Fruit fly (Drosophila melanogaster) whole organism, embryonic: ENCODE measurements around the gene IKKepsilon.

ENCODE experiments used
- CG3838 ChIP-seq: fragments of 200-800 bp; sonication (Bioruptor generic); optimal IDR thresholded peaks from 3 replicates; lab custom pipeline; 2016; ENCODE audit warnings: missing biosample characterization, missing genetic modification characterization
- ara ChIP-seq: fragments of 200-800 bp; sonication (Bioruptor generic); IDR thresholded peaks from 2 replicates; pipeline ENCODE4 v1.3.6; 2022; ENCODE audit warnings: missing biosample characterization, missing genetic modification characterization
- sd ChIP-seq: fragments of 200-800 bp; sonication (Bioruptor generic); optimal IDR thresholded peaks from 3 replicates; lab custom pipeline; 2018; ENCODE audit warnings: missing biosample characterization, mild to moderate bottlenecking, missing genetic modification characterization, moderate library complexity

- TF ChIP-seq ara (GFP tag; lab: Robert Waterston, UW) = no peak
- TF ChIP-seq CG3838 = no peak
- TF ChIP-seq sd = no peak
Measured at dm6 chr2L:20705869-20706368, 30.1 kb downstream of the IKKepsilon start.
